Worm (Caenorhabditis elegans): Measurements from ENCODE around the gene C45H4.14.
A peak's percentile ranks its signal among the peaks of the same experiment; 100 is the strongest.
"Not testable (repeated sequence)": the region's sequence is repeated elsewhere in the genome, so short reads cannot be mapped to it uniquely, and the experiment has no call there.

The C45H4.14 gene

ce11 chrV:2146795-2147194 lies 12.4 kb downstream of the C45H4.14 start, which contains the start of gene srbc-20:
srbc-20 (plus strand) TSS chrV:2147095.
- no peak for TF ChIP-seq drap-1 (GFP tag; optimal IDR thresholded peaks at IDR 0.05)
- TF ChIP-seq sem-2 (GFP tag; optimal IDR thresholded peaks at IDR 0.05), result no peak
- no peak for TF ChIP-seq unc-39 (tag; optimal IDR thresholded peaks at IDR 0.05)
- TF ChIP-seq hlh-1 (tag; optimal IDR thresholded peaks at IDR 0.05), result no peak
- no peak for TF ChIP-seq ztf-11 (tag; optimal IDR thresholded peaks at IDR 0.05)
- no peak for TF ChIP-seq lin-32 (GFP tag; optimal IDR thresholded peaks at IDR 0.05)
- no peak for TF ChIP-seq unc-62 (GFP tag; optimal IDR thresholded peaks at IDR 0.05)
- no peak for TF ChIP-seq snpc-4 (tag; optimal IDR thresholded peaks at IDR 0.05)
- TF ChIP-seq lsy-2 (tag; optimal IDR thresholded peaks at IDR 0.05), result no peak
- TF ChIP-seq cnd-1 (tag; optimal IDR thresholded peaks at IDR 0.05), result no peak
- no peak for TF ChIP-seq ceh-83 (GFP tag; optimal IDR thresholded peaks at IDR 0.05)
- no peak for TF ChIP-seq ceh-39 (tag; optimal IDR thresholded peaks at IDR 0.05)
- no peak for TF ChIP-seq lin-13 (tag; optimal IDR thresholded peaks at IDR 0.05)
- TF ChIP-seq blmp-1 (tag; optimal IDR thresholded peaks at IDR 0.05), result no peak

ce11 chrV:2146044-2146443 lies 13.2 kb downstream of the C45H4.14 start, which contains the start of gene str-52:
str-52 (minus strand) TSS chrV:2146144.
- no peak for TF ChIP-seq zip-8 (tag; optimal IDR thresholded peaks at IDR 0.05)
- TF ChIP-seq flh-1 (GFP tag; optimal IDR thresholded peaks at IDR 0.05), result no peak
- no peak for TF ChIP-seq ceh-39 (tag; optimal IDR thresholded peaks at IDR 0.05)

ce11 chrV:2144408-2144807 lies 14.8 kb downstream of the C45H4.14 start, which contains the start of gene F22F7.12:
F22F7.12 (minus strand) TSS chrV:2144508.
- TF ChIP-seq nhr-12, lsy-2, elt-3 (tag; optimal IDR thresholded peaks at IDR 0.05): not testable (repeated sequence)

ce11 chrV:2139918-2140317 lies 19.3 kb downstream of the C45H4.14 start, which contains the start of gene F22F7.7:
F22F7.7 (minus strand) TSS chrV:2140042.
- TF ChIP-seq sptf-1 (tag; optimal IDR thresholded peaks at IDR 0.05), result no peak
- TF ChIP-seq lsy-2 (tag; optimal IDR thresholded peaks at IDR 0.05), result no peak
- no peak for TF ChIP-seq hlh-1 (tag; optimal IDR thresholded peaks at IDR 0.05)
- no peak for TF ChIP-seq unc-39 (tag; optimal IDR thresholded peaks at IDR 0.05)
- TF ChIP-seq ceh-43 (GFP tag; optimal IDR thresholded peaks at IDR 0.05), result no peak
- no peak for TF ChIP-seq ces-1 (GFP tag; optimal IDR thresholded peaks at IDR 0.05)
- TF ChIP-seq snpc-4 (tag; optimal IDR thresholded peaks at IDR 0.05), result no peak
- no peak for TF ChIP-seq elt-1 (tag; optimal IDR thresholded peaks at IDR 0.05; ENCODE audit: borderline replicate concordance, insufficient read depth)
- no peak for TF ChIP-seq M03D4.4 (tag; optimal IDR thresholded peaks at IDR 0.05)
- TF ChIP-seq unc-62 (GFP tag; optimal IDR thresholded peaks at IDR 0.05), result no peak
- TF ChIP-seq bed-3 (GFP tag; optimal IDR thresholded peaks at IDR 0.05), result no peak
- no peak for TF ChIP-seq flh-1 (GFP tag; optimal IDR thresholded peaks at IDR 0.05)
- no peak for TF ChIP-seq cnd-1 (tag; optimal IDR thresholded peaks at IDR 0.05)
- TF ChIP-seq nhr-28 (tag; optimal IDR thresholded peaks at IDR 0.05), result no peak
- TF ChIP-seq nhr-76 (tag; optimal IDR thresholded peaks at IDR 0.05), result no peak
- no peak for TF ChIP-seq lin-13 (tag; optimal IDR thresholded peaks at IDR 0.05)
- TF ChIP-seq ztf-11 (tag; optimal IDR thresholded peaks at IDR 0.05), result no peak

ce11 chrV:2138287-2138686 lies 20.9 kb downstream of the C45H4.14 start:
- TF ChIP-seq lsy-2 (tag; optimal IDR thresholded peaks at IDR 0.05), result no peak
- TF ChIP-seq ceh-39 (tag; optimal IDR thresholded peaks at IDR 0.05), result no peak
- TF ChIP-seq pha-4 (tag; optimal IDR thresholded peaks at IDR 0.05), result no peak
- no peak for TF ChIP-seq unc-62 (GFP tag; optimal IDR thresholded peaks at IDR 0.05)
- TF ChIP-seq nhr-237 (tag; optimal IDR thresholded peaks at IDR 0.05), result no peak

ce11 chrV:2137010-2137409 lies 22.2 kb downstream of the C45H4.14 start:
- TF ChIP-seq hlh-1 (tag; optimal IDR thresholded peaks at IDR 0.05) (no peak), ceh-39 (tag; optimal IDR thresholded peaks at IDR 0.05) (no peak), pha-4 (tag; optimal IDR thresholded peaks at IDR 0.05) (no peak), drap-1 (GFP tag; optimal IDR thresholded peaks at IDR 0.05) (no peak)

- TF ChIP-seq flh-1 (GFP tag; optimal IDR thresholded peaks at IDR 0.05) (no peak), unc-62 (GFP tag; optimal IDR thresholded peaks at IDR 0.05) (no peak), unc-120 (tag; optimal IDR thresholded peaks at IDR 0.05; ENCODE audit: poor library complexity, severe bottlenecking) (peak; percentile 34), mep-1 (tag; optimal IDR thresholded peaks at IDR 0.05) (no peak), elt-3 (tag; optimal IDR thresholded peaks at IDR 0.05) (no peak), sptf-1 (tag; optimal IDR thresholded peaks at IDR 0.05) (peak; percentile 8), hlh-1 (tag; optimal IDR thresholded peaks at IDR 0.05) (no peak), nhr-2 (tag; optimal IDR thresholded peaks at IDR 0.05) (no peak)
Observed at ce11 chrV:2135323-2135722, 23.9 kb downstream of the C45H4.14 start.
